Fruit fly (Drosophila melanogaster): Measurements from ENCODE around the gene CG7328.

Gene CG7328

dm6 chr3L:20127281-20127680 is 13.1 kb downstream of the CG7328 start, which contains the start of gene CG7365:
TSS of gene CG7365 (minus strand) at chr3L:20127381.
- TF ChIP-seq CTCF (optimal IDR thresholded peaks at IDR 0.05) (no peak), CG8478 (optimal IDR thresholded peaks at IDR 0.05) (no peak)

- TF ChIP-seq CG8478 (optimal IDR thresholded peaks at IDR 0.05): no peak
- TF ChIP-seq CTCF (optimal IDR thresholded peaks at IDR 0.05): no peak
Measured at dm6 chr3L:20126106-20126505, 14.3 kb downstream of the CG7328 start.

DNA sequence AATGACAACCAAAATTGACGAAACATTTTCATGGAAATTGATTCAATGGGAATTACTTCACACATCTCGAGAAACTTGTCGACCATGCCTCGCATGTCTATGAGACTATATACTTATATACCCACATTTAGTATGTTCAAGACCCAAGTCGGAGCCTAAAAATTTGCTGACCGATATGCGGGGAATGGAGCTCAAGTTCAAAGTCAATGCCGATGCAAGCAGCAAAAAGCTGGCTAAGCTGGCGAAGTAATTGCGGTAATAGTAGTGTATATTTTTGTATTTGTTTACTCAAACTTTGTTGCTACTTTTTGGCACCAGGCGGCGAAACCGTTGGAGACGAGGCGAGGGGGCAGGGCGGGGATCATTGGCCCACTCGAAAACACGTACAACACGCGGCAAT is 17.4 kb downstream of the CG7328 start:
- TF ChIP-seq CG8478 (optimal IDR thresholded peaks at IDR 0.05) (no peak), CTCF (optimal IDR thresholded peaks at IDR 0.05) (no peak)

DNA sequence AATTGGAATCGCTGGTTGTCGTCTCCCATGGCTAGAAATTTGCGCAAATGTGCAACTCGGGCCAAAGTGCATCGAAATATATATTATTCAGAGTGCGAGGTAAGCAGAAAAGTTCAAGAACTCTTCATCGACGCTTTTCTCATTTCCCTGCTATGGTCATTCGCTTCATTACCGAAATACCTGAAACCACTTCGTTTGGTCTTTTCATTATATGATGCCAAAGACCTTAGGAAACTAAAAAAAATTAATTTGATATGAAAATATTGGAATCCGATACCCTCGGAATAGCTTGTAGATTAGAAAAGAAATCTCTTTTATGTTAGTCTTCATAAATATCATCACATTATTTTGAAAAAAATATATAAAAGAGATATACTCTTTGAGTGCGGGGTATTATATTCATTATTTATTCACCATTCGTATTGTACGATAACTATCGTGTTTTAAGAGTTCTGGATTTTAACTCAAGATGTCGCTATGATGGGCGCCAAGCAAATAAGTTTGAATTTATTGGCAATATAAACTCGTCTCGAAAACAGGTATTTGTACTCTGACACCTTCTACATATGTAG is 27.5 kb downstream of the CG7328 start, which contains the start of gene CG14187:
Gene CG14187, minus strand, starts transcription at position 51 of the 572 bp plus-strand sequence.
- TF ChIP-seq CTCF (optimal IDR thresholded peaks at IDR 0.05): peak in 1 of 2 experiments; percentile 21
- TF ChIP-seq CG8478 (optimal IDR thresholded peaks at IDR 0.05): no peak

DNA sequence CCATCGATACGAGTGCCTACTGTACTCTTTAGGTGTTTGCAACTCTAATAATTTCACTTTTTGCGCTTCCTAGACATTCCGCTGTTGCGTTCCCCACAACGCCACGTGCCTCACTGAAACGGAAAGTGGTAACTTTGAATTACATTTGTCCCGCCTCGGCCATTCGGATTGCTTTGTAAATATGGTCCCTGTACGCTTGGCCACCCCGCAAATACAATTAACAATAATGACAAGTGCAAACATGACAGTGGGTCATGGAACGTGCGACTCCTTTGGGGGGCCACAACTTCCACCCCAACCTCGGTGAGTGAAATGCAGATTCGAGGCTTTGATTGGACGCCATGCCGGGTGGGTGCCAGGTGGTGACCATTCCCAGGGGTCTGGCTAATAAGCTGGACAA is 29.0 kb downstream of the CG7328 start, which contains the start of gene Ir76b:
Gene Ir76b, minus strand, starts transcription at position 101 of the 400 bp plus-strand sequence.
- TF ChIP-seq CTCF (optimal IDR thresholded peaks at IDR 0.05) (no peak), CG8478 (optimal IDR thresholded peaks at IDR 0.05) (no peak)

dm6 chr3L:20105794-20106193 is 34.6 kb downstream of the CG7328 start, which contains the start of gene CG14185:
TSS of gene CG14185 (plus strand) at chr3L:20106094.
- TF ChIP-seq CTCF (optimal IDR thresholded peaks at IDR 0.05): no peak
- TF ChIP-seq CG8478 (optimal IDR thresholded peaks at IDR 0.05): no peak

dm6 chr3L:20104543-20105046 is 35.8 kb downstream of the CG7328 start:
- TF ChIP-seq CTCF (optimal IDR thresholded peaks at IDR 0.05) (no peak), CG8478 (optimal IDR thresholded peaks at IDR 0.05) (no peak)

DNA sequence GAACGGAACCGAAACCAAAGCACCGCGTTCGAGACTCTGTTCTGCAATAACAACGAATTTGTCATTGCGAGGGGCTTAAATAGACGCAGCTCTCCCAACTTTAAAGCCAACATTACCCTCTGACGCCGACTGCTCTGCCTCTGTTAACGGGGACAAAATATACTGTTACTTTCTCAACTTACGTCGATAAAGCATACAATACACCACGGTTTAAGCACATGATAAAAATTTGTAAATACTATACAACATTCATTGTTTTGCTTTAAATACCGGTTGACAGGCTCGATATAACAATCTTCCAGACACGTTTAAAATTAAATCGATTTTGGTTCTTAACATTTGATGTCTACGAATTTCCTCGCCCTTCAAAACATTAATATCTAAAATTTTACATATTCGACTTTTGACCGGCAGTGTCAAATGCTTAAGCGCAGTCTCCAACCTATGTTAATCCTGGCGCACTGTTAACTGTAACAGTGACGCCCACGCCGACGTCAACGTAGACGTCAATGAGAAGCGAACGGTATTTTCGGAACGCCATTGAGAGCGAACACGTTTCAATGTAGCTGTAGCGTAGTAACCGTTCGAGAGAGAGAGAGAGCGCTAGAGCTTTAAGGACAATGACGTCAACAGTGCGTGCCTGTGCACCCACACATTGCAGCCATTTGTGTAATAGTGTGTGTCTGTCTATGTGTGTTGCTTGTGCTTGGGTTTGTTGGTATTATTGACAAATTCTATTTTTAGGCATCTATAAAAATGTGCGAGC is 36.4 kb downstream of the CG7328 start, which contains the start of gene CG14186:
Gene CG14186, minus strand, starts transcription at position 51 of the 766 bp plus-strand sequence.
- TF ChIP-seq CTCF (optimal IDR thresholded peaks at IDR 0.05): peak; percentile 71 to 74
- TF ChIP-seq CG8478 (optimal IDR thresholded peaks at IDR 0.05): no peak

dm6 chr3L:20097312-20097711 is 43.1 kb downstream of the CG7328 start:
- peak; percentile 92 to 94 for TF ChIP-seq CTCF (optimal IDR thresholded peaks at IDR 0.05)
- no peak for TF ChIP-seq CG8478 (optimal IDR thresholded peaks at IDR 0.05)

Data from S2 (cell line).